Fruit fly (Drosophila melanogaster): ENCODE data around the gene CG7296.

CG7296 gene

dm6 chr2L:10687009-10687793, at the start of gene CG7296:
Gene CG7296, minus strand, starts transcription at chr2L:10687066.
- TF ChIP-seq CG17801 (GFP tag; optimal IDR thresholded peaks at IDR 0.05; ENCODE audit: partially characterized antibody), result no peak

dm6 chr2L:10735923-10736322, 49.1 kb upstream of the CG7296 start, which contains the start of gene Nup107:
Gene Nup107, minus strand, starts transcription at chr2L:10736071.
- TF ChIP-seq CG17801 (GFP tag; optimal IDR thresholded peaks at IDR 0.05; ENCODE audit: partially characterized antibody), result no peak

- peak; percentile 51 for TF ChIP-seq CG17801 (GFP tag; optimal IDR thresholded peaks at IDR 0.05; ENCODE audit: partially characterized antibody)
These were observed 45.5 kb upstream of the CG7296 start, which contains the start of the genes EMC3 and Dpy-30L1 for dm6 chr2L:10732343-10732808. Gene EMC3, minus strand, starts transcription at chr2L:10732423. Gene Dpy-30L1, plus strand, starts transcription at chr2L:10732653.

- TF ChIP-seq CG17801 (GFP tag; optimal IDR thresholded peaks at IDR 0.05; ENCODE audit: partially characterized antibody), result no peak
These were observed 43.1 kb upstream of the CG7296 start, which contains the start of gene CG17118 for dm6 chr2L:10729955-10730354. Gene CG17118, plus strand, starts transcription at chr2L:10730255.

dm6 chr2L:10728751-10729150, 41.9 kb upstream of the CG7296 start, which contains the start of gene CG6443:
Gene CG6443, plus strand, starts transcription at chr2L:10728978.
- TF ChIP-seq CG17801 (GFP tag; optimal IDR thresholded peaks at IDR 0.05; ENCODE audit: partially characterized antibody), result no peak

- TF ChIP-seq CG17801 (GFP tag; optimal IDR thresholded peaks at IDR 0.05; ENCODE audit: partially characterized antibody), result no peak
These were observed 37.0 kb upstream of the CG7296 start, which contains the start of gene CG6431 for dm6 chr2L:10723903-10724302. Gene CG6431, plus strand, starts transcription at chr2L:10724203.

dm6 chr2L:10721535-10721934, 34.7 kb upstream of the CG7296 start:
- TF ChIP-seq CG17801 (GFP tag; optimal IDR thresholded peaks at IDR 0.05; ENCODE audit: partially characterized antibody), result no peak

dm6 chr2L:10711221-10711620, 24.4 kb upstream of the CG7296 start:
- no peak for TF ChIP-seq CG17801 (GFP tag; optimal IDR thresholded peaks at IDR 0.05; ENCODE audit: partially characterized antibody)

- TF ChIP-seq CG17801 (GFP tag; optimal IDR thresholded peaks at IDR 0.05; ENCODE audit: partially characterized antibody), result no peak
These were observed 22.5 kb upstream of the CG7296 start, which contains the start of gene Lip2 for dm6 chr2L:10709353-10709752. Gene Lip2, minus strand, starts transcription at chr2L:10709453.

dm6 chr2L:10708089-10708488, 21.2 kb upstream of the CG7296 start:
- TF ChIP-seq CG17801 (GFP tag; optimal IDR thresholded peaks at IDR 0.05; ENCODE audit: partially characterized antibody), result no peak

- no peak for TF ChIP-seq CG17801 (GFP tag; optimal IDR thresholded peaks at IDR 0.05; ENCODE audit: partially characterized antibody)
These were observed 19.4 kb upstream of the CG7296 start for dm6 chr2L:10706267-10706666.

dm6 chr2L:10704425-10704824, 17.6 kb upstream of the CG7296 start:
- TF ChIP-seq CG17801 (GFP tag; optimal IDR thresholded peaks at IDR 0.05; ENCODE audit: partially characterized antibody), result no peak

dm6 chr2L:10703281-10703680, 16.4 kb upstream of the CG7296 start, which contains the start of gene CG6415:
Gene CG6415, plus strand, starts transcription at chr2L:10703621.
- no peak for TF ChIP-seq CG17801 (GFP tag; optimal IDR thresholded peaks at IDR 0.05; ENCODE audit: partially characterized antibody)

dm6 chr2L:10701499-10702062, 14.7 kb upstream of the CG7296 start, which contains the start of gene Lip1:
Gene Lip1, minus strand, starts transcription at chr2L:10701544.
- TF ChIP-seq CG17801 (GFP tag; optimal IDR thresholded peaks at IDR 0.05; ENCODE audit: partially characterized antibody), result no peak

- TF ChIP-seq CG17801 (GFP tag; optimal IDR thresholded peaks at IDR 0.05; ENCODE audit: partially characterized antibody), result no peak
These were observed 11.1 kb upstream of the CG7296 start, which contains the start of gene CG7300 for dm6 chr2L:10697992-10698391. Gene CG7300, minus strand, starts transcription at chr2L:10698043.
